Worm (Caenorhabditis elegans): ENCODE results near the gene F20A1.4.
A peak's percentile ranks its signal among the peaks of the same experiment; 100 is the strongest.

F20A1.4 gene

DNA sequence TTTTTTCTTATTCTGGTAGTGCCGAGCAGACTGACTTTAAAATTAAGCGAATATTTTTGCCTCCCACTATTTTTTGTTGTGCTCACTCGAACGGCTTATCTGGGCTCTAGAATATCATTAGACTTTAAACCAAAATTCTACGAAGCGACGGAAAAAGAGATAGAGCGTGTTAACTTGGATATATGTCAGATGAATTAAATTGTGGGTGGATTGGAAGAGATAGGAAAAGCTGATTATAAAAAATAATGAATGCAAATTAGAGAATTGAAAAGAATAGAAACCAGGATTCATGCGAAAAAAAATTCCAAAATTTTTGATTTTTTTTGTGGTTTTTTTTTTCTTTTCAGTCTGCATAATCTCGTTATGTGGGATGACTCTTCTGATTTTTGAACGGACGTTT lies at the start of gene F20A1.4:
F20A1.4 (minus strand) TSS at position 101 of the 400 bp plus-strand sequence.
- TF ChIP-seq nhr-84 (tag; optimal IDR thresholded peaks at IDR 0.05) (no peak), dsc-1 (tag; optimal IDR thresholded peaks at IDR 0.05) (peak; percentile 76), nhr-237 (tag; optimal IDR thresholded peaks at IDR 0.05) (no peak), xbp-1 (tag; optimal IDR thresholded peaks at IDR 0.05) (no peak), unc-30 (tag; optimal IDR thresholded peaks at IDR 0.05) (no peak), ztf-4 (tag; optimal IDR thresholded peaks at IDR 0.05) (no peak), pag-3 (tag; optimal IDR thresholded peaks at IDR 0.05; ENCODE audit: borderline replicate concordance, insufficient read depth) (no peak)

DNA sequence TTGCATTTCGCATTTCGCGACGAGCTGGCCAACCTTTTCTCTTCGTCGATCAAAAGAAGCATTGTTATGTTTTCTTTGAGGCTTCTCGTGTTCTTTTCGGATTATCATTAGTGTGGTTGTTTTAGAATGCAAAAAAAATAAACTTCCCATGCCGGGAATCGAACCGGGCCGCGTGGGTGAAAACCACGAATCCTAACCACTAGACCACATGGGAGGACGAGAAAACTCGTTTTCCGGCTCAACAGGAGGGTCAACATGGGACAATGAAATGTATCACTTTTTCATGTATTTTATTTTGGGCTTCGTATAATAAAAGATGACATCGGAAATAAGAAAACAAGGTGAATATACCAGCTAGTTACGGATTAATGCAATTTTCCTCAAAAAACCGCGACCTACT lies 47.9 kb upstream of the F20A1.4 start:
- TF ChIP-seq pax-3 (tag; optimal IDR thresholded peaks at IDR 0.05) (no peak), efl-1 (optimal IDR thresholded peaks at IDR 0.05) (no peak), efl-1 (GFP tag; optimal IDR thresholded peaks at IDR 0.05 in 1 of 2) (peak in 1 of 2 experiments; percentile 85)

DNA sequence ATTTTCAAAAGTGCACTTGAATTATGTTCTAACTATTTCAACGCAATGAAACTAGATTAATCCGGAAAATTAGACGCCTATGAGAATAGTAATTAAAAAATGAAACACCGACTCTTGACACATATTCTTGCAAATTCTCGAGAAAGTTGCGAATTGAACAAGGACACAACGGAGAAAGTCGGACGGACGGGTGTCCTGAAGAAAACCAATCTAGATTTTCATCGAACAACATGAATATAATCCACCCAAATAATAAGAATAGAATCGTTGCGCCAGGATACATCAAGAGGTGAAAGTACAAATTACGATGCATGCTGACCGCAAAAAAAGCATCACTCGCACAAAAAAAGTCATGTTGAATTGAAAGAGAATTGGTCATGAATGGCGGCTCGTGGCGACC lies 47.2 kb upstream of the F20A1.4 start:
- TF ChIP-seq blmp-1 (tag; optimal IDR thresholded peaks at IDR 0.05) (peak; percentile 82), zip-4 (GFP tag; optimal IDR thresholded peaks at IDR 0.05) (no peak)

DNA sequence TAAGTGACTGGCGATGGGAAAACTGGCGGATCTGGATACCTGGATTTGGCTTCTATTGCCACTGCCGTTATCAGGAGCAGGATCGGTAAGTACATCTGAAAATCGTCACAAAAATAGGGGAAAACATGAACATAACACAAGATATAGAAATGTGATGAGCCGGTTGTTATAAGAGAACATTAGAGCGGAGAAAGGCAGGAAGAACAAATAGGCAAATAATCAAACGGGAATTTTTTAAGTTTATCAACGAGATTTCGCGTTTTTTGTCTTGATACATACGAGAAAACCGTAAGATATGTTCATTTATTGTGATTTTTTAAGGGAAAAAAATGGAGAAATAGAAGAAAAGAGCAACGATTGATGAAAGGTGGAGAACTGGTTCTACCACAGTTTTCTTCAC lies 43.6 kb upstream of the F20A1.4 start, which contains the start of gene Y57E12AR.1:
Y57E12AR.1 (minus strand) TSS at position 101 of the 400 bp plus-strand sequence.
- TF ChIP-seq egl-13 (tag; optimal IDR thresholded peaks at IDR 0.05): no peak
- TF ChIP-seq snpc-4 (tag; optimal IDR thresholded peaks at IDR 0.05): no peak
- no peak for TF ChIP-seq C04F5.9 (tag; optimal IDR thresholded peaks at IDR 0.05)
- TF ChIP-seq dpl-1 (GFP tag; optimal IDR thresholded peaks at IDR 0.05): no peak
- TF ChIP-seq lir-3 (tag; optimal IDR thresholded peaks at IDR 0.05; ENCODE audit: poor library complexity): no peak
- no peak for TF ChIP-seq nhr-12 (tag; optimal IDR thresholded peaks at IDR 0.05)
- TF ChIP-seq nhr-28 (tag; optimal IDR thresholded peaks at IDR 0.05): no peak
- TF ChIP-seq pag-3 (tag; optimal IDR thresholded peaks at IDR 0.05; ENCODE audit: borderline replicate concordance, insufficient read depth): no peak
- TF ChIP-seq zip-4 (GFP tag; optimal IDR thresholded peaks at IDR 0.05): no peak
- no peak for TF ChIP-seq egl-27 (tag; optimal IDR thresholded peaks at IDR 0.05)
- no peak for TF ChIP-seq lin-39 (tag; optimal IDR thresholded peaks at IDR 0.05)
- TF ChIP-seq F16B12.6 (tag; optimal IDR thresholded peaks at IDR 0.05): no peak
- no peak for TF ChIP-seq alr-1 (tag; optimal IDR thresholded peaks at IDR 0.05; ENCODE audit: borderline replicate concordance)
- TF ChIP-seq pqm-1 (tag; optimal IDR thresholded peaks at IDR 0.05): no peak
- TF ChIP-seq fos-1 (tag; optimal IDR thresholded peaks at IDR 0.05): no peak
- no peak for TF ChIP-seq mdl-1 (tag; optimal IDR thresholded peaks at IDR 0.05)
- no peak for TF ChIP-seq unc-130 (tag; optimal IDR thresholded peaks at IDR 0.05)
- no peak for TF ChIP-seq skn-1 (tag; optimal IDR thresholded peaks at IDR 0.05)
- no peak for TF ChIP-seq nhr-76 (tag; optimal IDR thresholded peaks at IDR 0.05)

DNA sequence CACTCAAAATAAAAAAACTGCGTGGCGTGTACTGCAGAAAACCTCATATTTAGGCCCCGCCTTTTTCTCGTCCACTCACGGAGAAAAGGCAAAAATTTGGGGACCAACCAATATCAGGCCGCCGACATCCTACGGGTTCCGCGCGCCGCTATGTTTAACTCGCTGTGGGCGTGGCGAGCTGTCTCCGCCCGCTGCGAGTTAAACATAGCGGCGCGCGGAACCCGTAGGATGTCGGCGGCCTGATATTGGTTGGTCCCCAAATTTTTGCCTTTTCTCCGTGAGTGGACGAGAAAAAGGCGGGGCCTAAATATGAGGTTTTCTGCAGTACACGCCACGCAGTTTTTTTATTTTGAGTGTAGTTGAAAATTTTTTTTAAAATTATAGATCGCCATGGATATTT lies 41.1 kb upstream of the F20A1.4 start, which contains the start of gene tmem-258:
tmem-258 (plus strand) TSS at position 385 of the 400 bp plus-strand sequence.
- peak; percentile 42 for TF ChIP-seq snpc-4 (tag; optimal IDR thresholded peaks at IDR 0.05)

DNA sequence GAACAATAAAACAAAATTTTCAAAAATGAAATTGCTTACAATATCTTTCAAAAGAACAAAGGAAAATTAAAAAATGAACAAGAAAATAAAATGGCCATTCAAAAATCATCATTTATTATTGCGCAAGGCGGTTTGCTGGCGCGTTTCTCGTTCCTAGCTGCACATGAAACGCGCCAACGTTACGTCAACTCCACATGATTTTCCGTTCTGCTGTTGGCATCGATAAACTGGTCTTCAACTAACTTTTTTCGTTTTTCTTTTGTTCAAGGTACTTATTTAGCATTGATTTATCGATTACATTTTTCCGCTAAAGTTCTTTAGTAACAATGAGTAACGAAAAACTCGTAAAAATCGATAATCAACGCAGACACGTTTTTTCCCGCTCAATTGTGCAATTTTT lies 38.7 kb upstream of the F20A1.4 start, which contains the start of the genes Y57E12AL.6 and Y57E12AL.1:
Y57E12AL.6 (minus strand) TSS at position 75 of the 400 bp plus-strand sequence.
Y57E12AL.1 (plus strand) TSS at position 135 of the 400 bp plus-strand sequence.
- TF ChIP-seq nhr-71 (tag; optimal IDR thresholded peaks at IDR 0.05) (peak; percentile 90), egl-13 (tag; optimal IDR thresholded peaks at IDR 0.05) (peak; percentile 13), fkh-4 (tag; optimal IDR thresholded peaks at IDR 0.05; ENCODE audit: borderline replicate concordance) (peak; percentile 16), C04F5.9 (tag; optimal IDR thresholded peaks at IDR 0.05) (no peak), sox-4 (tag; optimal IDR thresholded peaks at IDR 0.05) (peak; percentile 61), lin-39 (tag; optimal IDR thresholded peaks at IDR 0.05) (peak; percentile 39), irx-1 (tag; optimal IDR thresholded peaks at IDR 0.05) (peak; percentile 71), elt-3 (tag; optimal IDR thresholded peaks at IDR 0.05) (peak in 2 of 6 experiments; percentile 75 to 94), nhr-19 (GFP tag; conservative IDR thresholded peaks at IDR 0.05) (peak; percentile 85), sup-37 (GFP tag; optimal IDR thresholded peaks at IDR 0.05) (peak; percentile 29), nhr-85 (tag) (peak; percentile 95), blmp-1 (tag; optimal IDR thresholded peaks at IDR 0.05) (peak; percentile 76), tbx-2 (tag; optimal IDR thresholded peaks at IDR 0.05) (peak; percentile 83), efl-3 (GFP tag; optimal IDR thresholded peaks at IDR 0.05) (no peak), skn-1 (tag; optimal IDR thresholded peaks at IDR 0.05) (peak; percentile 96), nhr-77 (tag; optimal IDR thresholded peaks at IDR 0.05) (peak; percentile 49), snu-23 (GFP tag; optimal IDR thresholded peaks at IDR 0.05) (peak; percentile 94), tlp-1 (tag; optimal IDR thresholded peaks at IDR 0.05) (no peak), swsn-7 (tag; optimal IDR thresholded peaks at IDR 0.05) (peak; percentile 86), unc-86 (tag; optimal IDR thresholded peaks at IDR 0.05) (peak; percentile 47), pax-3 (tag; optimal IDR thresholded peaks at IDR 0.05) (no peak)

Measured in whole organism, L1 larva.